Fruit fly (Drosophila melanogaster) whole organism, adult: Measurements from ENCODE around the gene Ag5r.

Experiments
- CG11617 ChIP-seq: fragments of 200-800 bp; sonication (Bioruptor generic); optimal IDR thresholded peaks from 2 replicates; lab custom pipeline; 2017; ENCODE audit warnings: mild to moderate bottlenecking, missing biosample characterization, missing genetic modification reagents, missing genetic modification characterization
- CG12768 ChIP-seq: fragments of 200-800 bp; sonication (Bioruptor generic); optimal IDR thresholded peaks from 2 replicates; lab custom pipeline; 2017; ENCODE audit warnings: missing biosample characterization, missing genetic modification characterization, mild to moderate bottlenecking, moderate library complexity, missing genetic modification reagents
- CG14711 ChIP-seq: fragments of 200-800 bp; sonication (Bioruptor generic); optimal IDR thresholded peaks from 2 replicates; lab custom pipeline; 2018; ENCODE audit warnings: missing biosample characterization, mild to moderate bottlenecking, missing genetic modification characterization, moderate library complexity
- CG1620 ChIP-seq: fragments of 200-800 bp; sonication (Bioruptor generic); optimal IDR thresholded peaks from 2 replicates; lab custom pipeline; 2016; ENCODE audit warnings: missing biosample characterization, missing genetic modification characterization
- CG33017 ChIP-seq: fragments of 200-800 bp; sonication (Bioruptor generic); optimal IDR thresholded peaks from 2 replicates; lab custom pipeline; 2018; ENCODE audit warnings: missing biosample characterization, mild to moderate bottlenecking, missing genetic modification characterization, moderate library complexity
- CG5204 ChIP-seq: fragments of 200-800 bp; sonication (Bioruptor generic); optimal IDR thresholded peaks from 2 replicates; lab custom pipeline; 2016; ENCODE audit warnings: missing biosample characterization, missing genetic modification characterization
- CG7045 ChIP-seq: fragments of 200-800 bp; sonication (Bioruptor generic); optimal IDR thresholded peaks from 2 replicates; lab custom pipeline; 2017; ENCODE audit warnings: missing biosample characterization, mild to moderate bottlenecking, missing genetic modification characterization
- CG7101 ChIP-seq: fragments of 200-800 bp; sonication (Bioruptor generic); optimal IDR thresholded peaks from 2 replicates; lab custom pipeline; 2018; ENCODE audit warnings: missing biosample characterization, mild to moderate bottlenecking, missing genetic modification characterization, moderate library complexity
- Clk ChIP-seq: fragments of 200-800 bp; sonication (Bioruptor generic); optimal IDR thresholded peaks from 2 replicates; lab custom pipeline; 2017; ENCODE audit warnings: missing biosample characterization, missing genetic modification characterization
- Crg-1 ChIP-seq: fragments of 200-800 bp; sonication (Bioruptor generic); optimal IDR thresholded peaks from 2 replicates; lab custom pipeline; 2016; ENCODE audit warnings: missing biosample characterization, missing genetic modification characterization
- Hr96 ChIP-seq: fragments of 200-800 bp; sonication (Bioruptor generic); optimal IDR thresholded peaks from 2 replicates; lab custom pipeline; 2016; ENCODE audit warnings: missing biosample characterization, missing genetic modification characterization
- Mnt ChIP-seq: fragments of 200-800 bp; sonication (Bioruptor generic); optimal IDR thresholded peaks from 2 replicates; lab custom pipeline; 2016; ENCODE audit warnings: missing biosample characterization, mild to moderate bottlenecking, missing genetic modification characterization
- bab1 ChIP-seq: fragments of 200-800 bp; sonication (Bioruptor generic); optimal IDR thresholded peaks from 3 replicates; lab custom pipeline; 2019; ENCODE audit warnings: missing biosample characterization, mild to moderate bottlenecking, missing genetic modification characterization, moderate library complexity
- cic ChIP-seq: fragments of 200-800 bp; sonication (Bioruptor generic); optimal IDR thresholded peaks from 2 replicates; lab custom pipeline; 2017; ENCODE audit warnings: missing biosample characterization, mild to moderate bottlenecking, missing genetic modification characterization, moderate library complexity
- cnc ChIP-seq, 2 experiments: fragments of >200 bp; optimal IDR thresholded peaks; 2 replicates each; lab custom pipeline; 2017
- kay ChIP-seq: fragments of 200-800 bp; sonication (Bioruptor generic); peaks from one replicate; lab custom pipeline; 2016; ENCODE audit warnings: missing biosample characterization, missing genetic modification characterization, borderline replicate concordance
- ovo ChIP-seq: fragments of 200-800 bp; sonication (Bioruptor generic); optimal IDR thresholded peaks from 2 replicates; lab custom pipeline; 2016; ENCODE audit warnings: missing biosample characterization, missing genetic modification characterization
- pad ChIP-seq: fragments of 200-800 bp; sonication (Bioruptor generic); optimal IDR thresholded peaks from 3 replicates; lab custom pipeline; 2017; ENCODE audit warnings: missing biosample characterization, missing genetic modification characterization, mild to moderate bottlenecking, moderate library complexity, missing genetic modification reagents
- tj ChIP-seq: fragments of 200-800 bp; sonication (Bioruptor generic); optimal IDR thresholded peaks from 3 replicates; lab custom pipeline; 2017; ENCODE audit warnings: missing biosample characterization, mild to moderate bottlenecking, missing genetic modification characterization, moderate library complexity
- toe ChIP-seq: fragments of 200-800 bp; sonication (Bioruptor generic); optimal IDR thresholded peaks from 2 replicates; lab custom pipeline; 2016; ENCODE audit warnings: missing biosample characterization, missing genetic modification characterization

Gene Ag5r

DNA sequence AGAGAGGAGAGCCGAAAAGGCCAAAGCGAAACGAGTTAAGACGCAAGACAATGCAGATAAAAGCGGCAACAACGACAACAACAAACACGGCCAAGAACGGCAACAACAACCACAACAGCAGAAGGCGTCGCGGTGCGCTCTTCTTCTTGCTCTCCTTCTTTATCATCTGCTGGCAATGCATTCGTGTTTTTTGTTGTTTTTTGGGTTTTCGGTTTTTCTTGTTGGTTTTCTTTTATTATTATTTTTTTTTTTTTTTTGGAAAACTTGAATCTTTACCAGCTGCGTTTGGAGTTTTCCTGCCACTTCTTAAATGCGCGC lies 39.1 kb upstream of the Ag5r start:
- no peak for TF ChIP-seq CG33017 (tag; lab: Kevin White, UChicago)
- TF ChIP-seq pad (GFP tag; lab: Kevin White, UChicago) = no peak
- TF ChIP-seq Mnt (GFP tag; lab: Kevin White, UChicago) = no peak

DNA sequence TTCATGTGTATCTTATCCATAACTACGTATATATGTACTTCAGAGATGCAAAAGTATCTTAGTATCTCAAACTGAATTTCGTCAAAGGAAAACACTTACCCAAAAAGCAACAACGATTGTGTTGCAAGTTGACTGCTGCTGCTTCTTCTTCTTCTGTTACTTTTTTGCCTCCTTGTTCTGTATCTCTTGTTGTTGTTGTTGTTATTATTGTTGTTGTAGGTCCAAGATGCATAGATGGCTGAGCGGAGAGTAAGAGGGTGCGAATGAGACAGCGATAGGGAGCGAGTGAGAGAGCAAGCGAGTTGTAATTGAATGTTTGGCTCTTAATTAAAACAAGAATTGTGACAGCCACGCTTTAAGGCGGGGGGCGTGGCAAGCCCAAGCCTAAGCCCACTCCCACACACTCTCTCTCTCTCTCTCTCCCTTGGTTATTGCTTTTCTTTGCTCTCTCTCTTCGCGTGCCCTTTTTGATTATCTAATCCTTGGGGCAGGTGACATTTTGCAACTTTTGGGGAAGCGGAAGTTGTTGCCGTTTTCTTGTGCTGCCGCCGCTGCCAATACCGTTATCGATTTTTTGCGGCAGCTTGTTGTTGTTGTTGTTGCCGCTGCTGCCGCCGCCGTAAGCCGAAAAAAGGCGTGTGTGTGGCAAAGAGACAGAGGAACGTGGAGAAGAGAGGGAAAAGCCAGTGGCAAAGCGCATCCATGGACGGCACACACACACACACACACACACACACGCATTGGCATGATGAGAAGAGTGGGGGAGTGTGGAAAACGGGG lies 38.5 kb upstream of the Ag5r start:
- TF ChIP-seq CG14711 (tag; lab: Kevin White, UChicago) (no peak), CG12768 (GFP tag; lab: Kevin White, UChicago) (no peak), Mnt (GFP tag; lab: Kevin White, UChicago) (no peak), Crg-1 (GFP tag; lab: Kevin White, UChicago) (no peak), CG7045 (GFP tag; lab: Kevin White, UChicago) (no peak), CG5204 (GFP tag; lab: Kevin White, UChicago) (no peak), cnc (optimal IDR thresholded peaks at IDR 0.05; lab: Kevin White, UChicago) (no peak), kay (GFP tag; lab: Kevin White, UChicago) (no peak), tj (GFP tag; lab: Kevin White, UChicago) (no peak), CG11617 (GFP tag; lab: Kevin White, UChicago) (no peak), CG1620 (no peak), ovo (no peak)

DNA sequence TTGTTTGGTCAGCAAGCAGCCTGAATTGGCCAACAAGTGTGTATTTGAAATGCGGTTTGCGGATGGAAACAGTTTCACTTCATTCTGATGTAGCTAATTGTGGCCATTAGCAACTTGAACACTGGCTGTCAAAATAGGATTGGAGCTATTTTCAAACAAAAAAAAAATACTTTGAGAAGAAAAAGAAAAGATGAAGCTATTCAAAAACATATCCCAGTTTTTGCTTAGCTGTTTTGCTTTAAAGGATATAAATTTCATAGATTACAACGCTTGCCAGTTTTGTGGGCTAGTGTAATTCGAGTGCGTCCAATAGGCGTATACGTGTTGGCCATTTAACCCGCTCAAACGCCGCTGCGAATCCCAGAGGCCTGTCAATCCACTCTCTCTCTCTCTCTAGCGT lies 25.9 kb upstream of the Ag5r start:
- no peak for TF ChIP-seq cic (GFP tag; lab: Kevin White, UChicago)
- TF ChIP-seq kay (GFP tag; lab: Kevin White, UChicago) = no peak
- TF ChIP-seq CG5204 (GFP tag; lab: Kevin White, UChicago) = no peak
- TF ChIP-seq cnc (optimal IDR thresholded peaks at IDR 0.05; lab: Kevin White, UChicago) = no peak
- TF ChIP-seq CG1620 = no peak
- TF ChIP-seq Crg-1 (GFP tag; lab: Kevin White, UChicago) = no peak
- no peak for TF ChIP-seq CG7101 (tag; lab: Kevin White, UChicago)
- TF ChIP-seq bab1 (GFP tag; lab: Kevin White, UChicago) = no peak
- TF ChIP-seq CG7045 (GFP tag; lab: Kevin White, UChicago) = no peak

DNA sequence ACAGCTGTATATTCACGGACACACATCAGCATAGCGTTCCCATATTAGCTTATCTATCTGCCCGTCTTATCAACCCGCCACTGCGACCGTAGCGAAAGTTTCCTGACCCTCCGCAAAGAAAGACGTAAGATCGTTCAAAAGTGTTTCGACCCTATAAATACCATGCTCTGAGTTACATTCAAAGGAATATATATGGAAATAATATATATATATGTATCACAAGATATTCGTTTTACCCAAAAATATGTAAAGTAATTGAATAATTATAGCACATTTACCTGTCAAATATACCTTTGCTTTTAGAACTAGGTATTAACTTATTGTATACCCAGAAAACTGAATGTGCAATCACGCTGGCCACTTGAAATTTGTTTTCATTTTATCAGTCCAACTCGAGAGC lies 24.1 kb upstream of the Ag5r start:
- no peak for TF ChIP-seq Hr96
- peak; percentile 50 for TF ChIP-seq CG14711 (tag; lab: Kevin White, UChicago)
- no peak for TF ChIP-seq CG1620
- no peak for TF ChIP-seq Clk
- peak; percentile 38 for TF ChIP-seq CG33017 (tag; lab: Kevin White, UChicago)
- peak; percentile 33 for TF ChIP-seq CG7101 (tag; lab: Kevin White, UChicago)
- no peak for TF ChIP-seq CG11617 (GFP tag; lab: Kevin White, UChicago)

DNA sequence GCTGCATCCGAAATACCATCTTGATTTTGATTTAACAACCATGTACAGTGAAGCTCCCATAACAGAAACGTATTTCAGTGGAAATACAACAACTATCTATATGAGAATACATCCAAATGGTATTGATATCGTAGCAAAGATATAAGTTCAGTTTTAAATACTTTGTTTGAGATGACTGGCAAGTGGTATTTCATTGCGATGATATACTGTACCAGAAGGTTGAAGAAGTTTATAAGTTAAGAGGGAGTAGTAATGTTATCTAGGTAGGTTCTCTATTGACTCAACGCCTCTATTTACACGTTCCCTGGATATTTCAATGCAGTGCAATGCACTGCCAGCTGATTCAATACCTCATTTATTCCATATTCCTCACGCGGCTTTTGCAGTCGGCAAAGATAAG lies 19.3 kb upstream of the Ag5r start:
- TF ChIP-seq cic (GFP tag; lab: Kevin White, UChicago) = peak; percentile 60
- TF ChIP-seq toe = peak; percentile 15
- TF ChIP-seq ovo = peak; percentile 90
- peak; percentile 83 for TF ChIP-seq Crg-1 (GFP tag; lab: Kevin White, UChicago)
- TF ChIP-seq CG7045 (GFP tag; lab: Kevin White, UChicago) = peak; percentile 47
- TF ChIP-seq Clk = no peak
- peak; percentile 60 for TF ChIP-seq CG1620
- TF ChIP-seq cnc (optimal IDR thresholded peaks at IDR 0.05; lab: Kevin White, UChicago) = no peak
- no peak for TF ChIP-seq CG5204 (GFP tag; lab: Kevin White, UChicago)
- TF ChIP-seq Hr96 = peak; percentile 0
- peak; percentile 48 for TF ChIP-seq pad (GFP tag; lab: Kevin White, UChicago)
- peak; percentile 52 for TF ChIP-seq CG11617 (GFP tag; lab: Kevin White, UChicago)
- peak; percentile 18 for TF ChIP-seq CG12768 (GFP tag; lab: Kevin White, UChicago)
- peak; percentile 19 for TF ChIP-seq CG14711 (tag; lab: Kevin White, UChicago)
- peak; percentile 27 for TF ChIP-seq Mnt (GFP tag; lab: Kevin White, UChicago)
- TF ChIP-seq CG33017 (tag; lab: Kevin White, UChicago) = no peak
- no peak for TF ChIP-seq kay (GFP tag; lab: Kevin White, UChicago)
- no peak for TF ChIP-seq bab1 (GFP tag; lab: Kevin White, UChicago)
- peak; percentile 72 for TF ChIP-seq CG7101 (tag; lab: Kevin White, UChicago)
- TF ChIP-seq tj (GFP tag; lab: Kevin White, UChicago) = no peak

DNA sequence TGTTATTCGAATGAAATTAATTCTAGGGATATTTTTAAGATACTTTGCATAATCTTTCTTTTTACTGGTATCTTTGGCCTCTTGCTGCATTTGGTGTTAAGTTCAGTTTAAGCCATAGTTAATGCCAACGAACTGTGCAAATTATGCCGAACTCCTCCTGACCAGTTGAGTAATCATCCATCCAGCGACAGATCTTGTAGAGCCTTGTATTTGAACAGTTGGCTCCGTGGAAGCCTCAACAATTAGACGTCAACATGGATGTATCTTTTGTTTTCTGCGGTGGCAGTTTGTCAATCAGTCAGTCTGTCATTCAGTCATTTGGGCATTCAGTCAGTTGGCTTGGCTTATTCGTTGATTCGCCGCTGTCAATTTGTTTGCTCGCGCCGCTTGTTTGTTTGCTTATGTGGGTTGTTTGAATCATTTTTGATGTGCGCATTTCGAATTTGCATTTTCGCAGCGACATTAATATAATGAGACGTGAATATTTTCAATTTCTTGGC lies 16.3 kb upstream of the Ag5r start:
- no peak for TF ChIP-seq ovo
- no peak for TF ChIP-seq cic (GFP tag; lab: Kevin White, UChicago)
- no peak for TF ChIP-seq Crg-1 (GFP tag; lab: Kevin White, UChicago)
- TF ChIP-seq toe = no peak
- TF ChIP-seq kay (GFP tag; lab: Kevin White, UChicago) = no peak
- TF ChIP-seq Hr96 = no peak
- no peak for TF ChIP-seq bab1 (GFP tag; lab: Kevin White, UChicago)
- TF ChIP-seq pad (GFP tag; lab: Kevin White, UChicago) = no peak
- no peak for TF ChIP-seq CG7045 (GFP tag; lab: Kevin White, UChicago)
- no peak for TF ChIP-seq CG33017 (tag; lab: Kevin White, UChicago)
- no peak for TF ChIP-seq Clk
- no peak for TF ChIP-seq CG11617 (GFP tag; lab: Kevin White, UChicago)
- no peak for TF ChIP-seq CG14711 (tag; lab: Kevin White, UChicago)
- no peak for TF ChIP-seq cnc (optimal IDR thresholded peaks at IDR 0.05; lab: Kevin White, UChicago)
- no peak for TF ChIP-seq tj (GFP tag; lab: Kevin White, UChicago)
- TF ChIP-seq CG7101 (tag; lab: Kevin White, UChicago) = no peak
- TF ChIP-seq CG1620 = no peak
